Fruit fly (Drosophila melanogaster) whole organism, embryonic: ENCODE measurements around the gene CG6901.

Experiments used
- Ada2b ChIP-seq: fragments of 200-800 bp; sonication (Bioruptor generic); IDR thresholded peaks from 2 replicates; pipeline ENCODE4 v1.3.6; 2022; ENCODE audit warnings: missing biosample characterization, missing genetic modification characterization
- Adf1 ChIP-seq: fragments of 200-800 bp; sonication (Bioruptor generic); IDR thresholded peaks from 2 replicates; pipeline ENCODE4 v1.3.6; 2022; ENCODE audit warnings: missing biosample characterization, missing genetic modification characterization
- Bgb ChIP-seq: fragments of 200-800 bp; sonication (Bioruptor generic); IDR thresholded peaks from 2 replicates; pipeline ENCODE4 v1.3.6; 2022; ENCODE audit warnings: missing biosample characterization, missing genetic modification characterization; ENCODE audit not compliant: partially characterized antibody
- CG1024 ChIP-seq: fragments of 200-800 bp; sonication (Bioruptor generic); IDR thresholded peaks from 2 replicates; pipeline ENCODE4 v1.3.6; 2022; ENCODE audit warnings: missing biosample characterization, missing genetic modification characterization
- CG10543 ChIP-seq: fragments of 200-800 bp; sonication (Bioruptor generic); optimal IDR thresholded peaks from 3 replicates; lab custom pipeline; 2017; ENCODE audit warnings: missing biosample characterization, mild to moderate bottlenecking, missing genetic modification characterization, moderate library complexity
- CG12104 ChIP-seq: fragments of 200-800 bp; sonication (Bioruptor generic); optimal IDR thresholded peaks from 3 replicates; lab custom pipeline; 2016; ENCODE audit warnings: missing biosample characterization, missing genetic modification characterization
- CG12155 ChIP-seq: fragments of 200-800 bp; sonication (Bioruptor generic); optimal IDR thresholded peaks from 3 replicates; lab custom pipeline; 2016; ENCODE audit warnings: missing biosample characterization, missing genetic modification characterization
- CG12659 ChIP-seq: fragments of 200-800 bp; sonication (Bioruptor generic); optimal IDR thresholded peaks from 3 replicates; lab custom pipeline; 2017; ENCODE audit warnings: mild to moderate bottlenecking, missing biosample characterization, missing genetic modification reagents, missing genetic modification characterization
- CG16813 ChIP-seq: fragments of 200-800 bp; sonication (Bioruptor generic); IDR thresholded peaks from 3 replicates; pipeline ENCODE4 v1.3.6; 2022; ENCODE audit warnings: missing biosample characterization, missing genetic modification characterization; ENCODE audit not compliant: partially characterized antibody
- CG17186 ChIP-seq: fragments of 200-800 bp; sonication (Bioruptor generic); optimal IDR thresholded peaks from 3 replicates; lab custom pipeline; 2017; ENCODE audit warnings: missing biosample characterization, missing genetic modification reagents, missing genetic modification characterization
- CG17829 ChIP-seq: fragments of 200-800 bp; optimal IDR thresholded peaks from 2 replicates; lab custom pipeline; 2019; ENCODE audit warnings: missing biosample characterization, mild to moderate bottlenecking, missing genetic modification characterization, moderate library complexity
- CG18476 ChIP-seq: fragments of 200-800 bp; sonication (Bioruptor generic); optimal IDR thresholded peaks from 2 replicates; lab custom pipeline; 2016; ENCODE audit warnings: missing biosample characterization, mild to moderate bottlenecking, missing genetic modification characterization
- CG2116 ChIP-seq: fragments of 200-800 bp; sonication (Bioruptor generic); optimal IDR thresholded peaks from 3 replicates; lab custom pipeline; 2018; ENCODE audit warnings: missing biosample characterization, mild to moderate bottlenecking, missing genetic modification characterization
- CG3163 ChIP-seq: fragments of 200-800 bp; sonication (Bioruptor generic); optimal IDR thresholded peaks from 3 replicates; lab custom pipeline; 2016; ENCODE audit warnings: missing biosample characterization, missing genetic modification characterization
- CG4282 ChIP-seq: fragments of 200-800 bp; sonication (Bioruptor generic); optimal IDR thresholded peaks from 2 replicates; lab custom pipeline; 2016; ENCODE audit warnings: missing biosample characterization, missing genetic modification characterization
- CG4617 ChIP-seq: fragments of 200-800 bp; sonication (Bioruptor generic); optimal IDR thresholded peaks from 3 replicates; lab custom pipeline; 2016; ENCODE audit warnings: missing biosample characterization, missing genetic modification characterization, borderline replicate concordance
- CG5953 ChIP-seq: fragments of 200-800 bp; sonication (Bioruptor generic); IDR thresholded peaks from 2 replicates; pipeline ENCODE4 v1.3.6; 2022; ENCODE audit warnings: missing biosample characterization, missing genetic modification characterization
- CG8924 ChIP-seq: fragments of 200-800 bp; optimal IDR thresholded peaks from 3 replicates; lab custom pipeline; 2019; ENCODE audit warnings: missing biosample characterization, mild to moderate bottlenecking, missing genetic modification characterization, moderate library complexity
- Dll ChIP-seq: fragments of 200-800 bp; sonication (Bioruptor generic); IDR thresholded peaks from 4 replicates; pipeline ENCODE4 v1.3.6; 2022; ENCODE audit warnings: missing biosample characterization, missing genetic modification characterization; ENCODE audit not compliant: partially characterized antibody
- Dp ChIP-seq: fragments of 200-800 bp; sonication (Bioruptor generic); optimal IDR thresholded peaks from 2 replicates; lab custom pipeline; 2018; ENCODE audit warnings: missing biosample characterization, mild to moderate bottlenecking, missing genetic modification characterization, moderate library complexity
- ERR ChIP-seq: fragments of 200-800 bp; sonication (Bioruptor generic); optimal IDR thresholded peaks from 2 replicates; lab custom pipeline; 2016; ENCODE audit warnings: missing biosample characterization, missing genetic modification characterization
- Ets97D ChIP-seq: fragments of 200-800 bp; sonication (Bioruptor generic); optimal IDR thresholded peaks from 3 replicates; lab custom pipeline; 2016; ENCODE audit warnings: missing biosample characterization, missing genetic modification characterization
- Fer1 ChIP-seq: fragments of 200-800 bp; sonication (Bioruptor generic); optimal IDR thresholded peaks from 2 replicates; lab custom pipeline; 2017; ENCODE audit warnings: missing biosample characterization, mild to moderate bottlenecking, missing genetic modification characterization
- HLH4C ChIP-seq: fragments of 200-800 bp; sonication (Bioruptor generic); IDR thresholded peaks from 3 replicates; pipeline ENCODE4 v1.3.6; 2022; ENCODE audit warnings: missing biosample characterization, missing genetic modification characterization; ENCODE audit not compliant: partially characterized antibody
- Hr39 ChIP-seq: fragments of >200 bp; optimal IDR thresholded peaks from 2 replicates; lab custom pipeline; 2017
- Lim3 ChIP-seq: fragments of 200-800 bp; sonication (Bioruptor generic); IDR thresholded peaks from 2 replicates; pipeline ENCODE4 v1.3.6; 2022; ENCODE audit warnings: missing biosample characterization, missing genetic modification characterization
- Opbp ChIP-seq: fragments of 200-800 bp; sonication (Bioruptor generic); IDR thresholded peaks from 3 replicates; pipeline ENCODE4 v1.3.6; 2022; ENCODE audit warnings: missing biosample characterization, missing genetic modification characterization; ENCODE audit not compliant: partially characterized antibody
- Tbp ChIP-seq: fragments of >200 bp; optimal IDR thresholded peaks from 2 replicates; lab custom pipeline; 2018; ENCODE audit warnings: missing biosample characterization, missing genetic modification characterization
- Xbp1 ChIP-seq: fragments of 200-800 bp; sonication (Bioruptor generic); optimal IDR thresholded peaks from 3 replicates; lab custom pipeline; 2016; ENCODE audit warnings: missing biosample characterization, mild to moderate bottlenecking, missing genetic modification characterization
- amos ChIP-seq: fragments of 200-800 bp; sonication (Bioruptor generic); IDR thresholded peaks from 2 replicates; pipeline ENCODE4 v1.3.6; 2022; ENCODE audit warnings: missing biosample characterization, missing genetic modification characterization; ENCODE audit not compliant: partially characterized antibody
- cg ChIP-seq: fragments of 200-800 bp; sonication (Bioruptor generic); optimal IDR thresholded peaks from 3 replicates; lab custom pipeline; 2019; ENCODE audit warnings: missing biosample characterization, mild to moderate bottlenecking, missing genetic modification characterization, moderate library complexity
- chinmo ChIP-seq: fragments of 200-800 bp; sonication (Bioruptor generic); IDR thresholded peaks from 4 replicates; pipeline ENCODE4 v1.3.6; 2022; ENCODE audit warnings: missing biosample characterization, missing genetic modification characterization; ENCODE audit not compliant: partially characterized antibody
- crp ChIP-seq, 2 experiments: fragments of 200-800 bp; sonication (Bioruptor generic); optimal IDR thresholded peaks; 2 replicates in 1 of 2; 3 replicates in 1 of 2; lab custom pipeline; 2017; ENCODE audit warnings: missing biosample characterization in 2 of 2, missing genetic modification characterization in 2 of 2, mild to moderate bottlenecking in 1 of 2, moderate library complexity in 1 of 2
- dysf ChIP-seq: fragments of 200-800 bp; sonication (Bioruptor generic); IDR thresholded peaks from 3 replicates; pipeline ENCODE4 v1.3.6; 2022; ENCODE audit warnings: missing biosample characterization, missing genetic modification characterization
- gfzf ChIP-seq: fragments of 200-800 bp; sonication (Bioruptor generic); optimal IDR thresholded peaks from 2 replicates; lab custom pipeline; 2016; ENCODE audit warnings: missing biosample characterization, mild to moderate bottlenecking, missing genetic modification characterization, moderate library complexity
- grau ChIP-seq: fragments of 200-800 bp; optimal IDR thresholded peaks from 3 replicates; lab custom pipeline; 2019; ENCODE audit warnings: missing biosample characterization, mild to moderate bottlenecking, missing genetic modification characterization, moderate library complexity
- insv ChIP-seq, 2 experiments: fragments of 200-800 bp; sonication (Bioruptor generic); optimal IDR thresholded peaks; 3 replicates each; lab custom pipeline; 2016 to 2018; ENCODE audit warnings: missing biosample characterization in 2 of 2, missing genetic modification characterization in 2 of 2
- kni ChIP-seq: fragments of 200-800 bp; sonication (Bioruptor generic); optimal IDR thresholded peaks from 3 replicates; lab custom pipeline; 2017; ENCODE audit warnings: mild to moderate bottlenecking, missing biosample characterization, missing genetic modification reagents, missing genetic modification characterization
- p53 ChIP-seq: fragments of 200-800 bp; sonication (Bioruptor generic); optimal IDR thresholded peaks from 2 replicates; lab custom pipeline; 2016; ENCODE audit warnings: missing biosample characterization, missing genetic modification characterization
- pan ChIP-seq, 4 experiments: fragments of >200 bp in 3 of 4; fragments of 200-800 bp in 1 of 4; sonication (Bioruptor generic) in 1 of 4; optimal IDR thresholded peaks in 3 of 4; IDR thresholded peaks in 1 of 4; 2 replicates each; pipeline versions ENCODE4 v1.3.6 to Lab custom; 2017 to 2022; ENCODE audit warnings: missing biosample characterization in 2 of 4, missing genetic modification characterization in 2 of 4, mixed read lengths in 1 of 4
- pros ChIP-seq: fragments of 200-800 bp; sonication (Bioruptor generic); optimal IDR thresholded peaks from 3 replicates; lab custom pipeline; 2019; ENCODE audit warnings: missing biosample characterization, mild to moderate bottlenecking, missing genetic modification characterization, moderate library complexity
- ranshi ChIP-seq: fragments of 200-800 bp; sonication (Bioruptor generic); IDR thresholded peaks from 2 replicates; pipeline ENCODE4 v1.3.6; 2022; ENCODE audit warnings: missing biosample characterization, missing genetic modification characterization
- sd ChIP-seq: fragments of 200-800 bp; sonication (Bioruptor generic); optimal IDR thresholded peaks from 3 replicates; lab custom pipeline; 2018; ENCODE audit warnings: missing biosample characterization, mild to moderate bottlenecking, missing genetic modification characterization, moderate library complexity
- slp2 ChIP-seq: fragments of 200-800 bp; sonication (Bioruptor generic); optimal IDR thresholded peaks from 2 replicates; lab custom pipeline; 2016; ENCODE audit warnings: missing biosample characterization, missing genetic modification characterization
- stwl ChIP-seq: fragments of 200-800 bp; sonication (Bioruptor generic); optimal IDR thresholded peaks from 3 replicates; lab custom pipeline; 2018; ENCODE audit warnings: missing biosample characterization, mild to moderate bottlenecking, missing genetic modification characterization, moderate library complexity
- sug ChIP-seq: fragments of 200-800 bp; optimal IDR thresholded peaks from 2 replicates; lab custom pipeline; 2019; ENCODE audit warnings: missing biosample characterization, mild to moderate bottlenecking, missing genetic modification characterization, moderate library complexity
- tup ChIP-seq: fragments of 200-800 bp; sonication (Bioruptor generic); optimal IDR thresholded peaks from 2 replicates; lab custom pipeline; 2016; ENCODE audit warnings: missing biosample characterization, mild to moderate bottlenecking, missing genetic modification characterization, moderate library complexity
- tx ChIP-seq: fragments of 200-800 bp; sonication (Bioruptor generic); optimal IDR thresholded peaks from 2 replicates; lab custom pipeline; 2016; ENCODE audit warnings: missing biosample characterization, missing genetic modification characterization

Gene CG6901

dm6 chr3R:16349111-16349655, 26.0 kb downstream of the CG6901 start, which contains the start of the genes CG14879 and Manf (continued):
- peak; percentile 10; the same call in 1 of the 2 replicates for TF ChIP-seq Adf1 (GFP tag; lab: Robert Waterston, UW)
- peak; percentile 90 for TF ChIP-seq Dp (GFP tag; lab: Kevin White, UChicago)
- peak; percentile 25 for TF ChIP-seq CG4617 (GFP tag; lab: Kevin White, UChicago)
- no peak for TF ChIP-seq Lim3 (GFP tag; lab: Robert Waterston, UW)
- peak; percentile 59; the same call in 1 of the 4 replicates for TF ChIP-seq Dll (GFP tag; lab: Robert Waterston, UW)
- TF ChIP-seq slp2 (GFP tag; lab: Kevin White, UChicago), result no peak
- TF ChIP-seq Ets97D (GFP tag; lab: Kevin White, UChicago), result no peak
- TF ChIP-seq gfzf (GFP tag; lab: Kevin White, UChicago), result peak; percentile 69
- peak; percentile 69; the same call in 2 of the 3 replicates for TF ChIP-seq Opbp
- peak; percentile 30 for TF ChIP-seq CG17829
- no peak for TF ChIP-seq Ada2b (GFP tag; lab: Robert Waterston, UW)
- TF ChIP-seq CG16813 (GFP tag; lab: Robert Waterston, UW), result 0 out of 3 replicates have a peak, but pooled peaks have one; percentile 35
- peak; percentile 13 for TF ChIP-seq CG10543 (GFP tag; lab: Kevin White, UChicago)
- TF ChIP-seq crp (GFP tag; optimal IDR thresholded peaks at IDR 0.05; lab: Kevin White, UChicago), result peak in 1 of 2 experiments; percentile 79
- TF ChIP-seq stwl (tag; lab: Kevin White, UChicago), result peak; percentile 50
- peak; percentile 11 for TF ChIP-seq Fer1 (GFP tag; lab: Kevin White, UChicago)
- 0 out of 2 replicates have a peak, but pooled peaks have one; percentile 4 for TF ChIP-seq ranshi (GFP tag; lab: Robert Waterston, UW)
- no peak for TF ChIP-seq pan (optimal IDR thresholded peaks at IDR 0.05; lab: Kevin White, UChicago)
- peak in 1 of 2 experiments; percentile 27 for TF ChIP-seq pan (GFP tag; optimal IDR thresholded peaks at IDR 0.05 in 1 of 2, IDR thresholded peaks at IDR 0.05 in 1 of 2)
- peak; percentile 99 for TF ChIP-seq sd (tag; lab: Kevin White, UChicago)
- peak; percentile 13 for TF ChIP-seq sug (tag; lab: Kevin White, UChicago)
- no peak for TF ChIP-seq p53 (GFP tag; lab: Kevin White, UChicago)
- peak in 1 of 2 experiments; percentile 87 for TF ChIP-seq insv (GFP tag; optimal IDR thresholded peaks at IDR 0.05; lab: Kevin White, UChicago)
- no peak for TF ChIP-seq CG1024 (GFP tag; lab: Robert Waterston, UW)
- TF ChIP-seq CG17186, result peak; percentile 38
- TF ChIP-seq CG12155 (GFP tag; lab: Kevin White, UChicago), result no peak
- TF ChIP-seq CG8924 (tag; lab: Kevin White, UChicago), result peak; percentile 0
- no peak for TF ChIP-seq tx
- no peak for TF ChIP-seq CG3163 (GFP tag; lab: Kevin White, UChicago)
- TF ChIP-seq HLH4C, result peak; percentile 57; the same call in 2 of the 3 replicates
- peak; percentile 67; the same call in 2 of the 4 replicates for TF ChIP-seq chinmo (GFP tag; lab: Robert Waterston, UW)
- TF ChIP-seq pros, result no peak
- TF ChIP-seq kni (GFP tag; lab: Kevin White, UChicago), result peak; percentile 21
- TF ChIP-seq dysf, result no peak
- TF ChIP-seq amos (GFP tag; lab: Robert Waterston, UW), result peak; percentile 60; the same call in 1 of the 2 replicates
- peak; percentile 62 for TF ChIP-seq Bgb (GFP tag; lab: Robert Waterston, UW)
- TF ChIP-seq CG12659 (GFP tag; lab: Kevin White, UChicago), result peak; percentile 34
- TF ChIP-seq CG4282 (GFP tag; lab: Kevin White, UChicago), result no peak
- TF ChIP-seq cg (GFP tag; lab: Kevin White, UChicago), result no peak
- peak; percentile 67 for TF ChIP-seq CG2116 (GFP tag; lab: Kevin White, UChicago)
- no peak for TF ChIP-seq tup
- TF ChIP-seq CG12104 (GFP tag; lab: Kevin White, UChicago), result no peak
- peak; percentile 21 for TF ChIP-seq grau (tag; lab: Kevin White, UChicago)
- TF ChIP-seq CG18476, result no peak
- TF ChIP-seq Tbp (GFP tag; lab: Kevin White, UChicago), result no peak
- no peak for TF ChIP-seq ERR
- TF ChIP-seq Hr39, result no peak
- peak; percentile 82 for TF ChIP-seq Xbp1 (GFP tag; lab: Kevin White, UChicago)
- 0 out of 2 replicates have a peak, but pooled peaks have one; percentile 16 for TF ChIP-seq CG5953
